Worm (Caenorhabditis elegans) whole organism, late embryonic: ENCODE results near the gene C29F7.10.
A peak's percentile ranks its signal among the peaks of the same experiment; 100 is the strongest.

Experiments used
- C08G9.2 ChIP-seq: sonication (generic microtip); optimal IDR thresholded peaks from 2 replicates; lab custom pipeline; 2016; ENCODE audit warnings: mild to moderate bottlenecking, missing genetic modification characterization, moderate library complexity, missing compliant biosample characterization
- K02D7.2 ChIP-seq: sonication (generic microtip); optimal IDR thresholded peaks from 2 replicates; lab custom pipeline; 2017; ENCODE audit warnings: mild to moderate bottlenecking, missing genetic modification characterization, missing compliant biosample characterization
- Y22D7AL.16 ChIP-seq: sonication (generic microtip); optimal IDR thresholded peaks from 2 replicates; lab custom pipeline; 2016; ENCODE audit warnings: missing genetic modification characterization, missing compliant biosample characterization
- ahr-1 ChIP-seq: sonication (generic microtip); optimal IDR thresholded peaks from 2 replicates; lab custom pipeline; 2016; ENCODE audit warnings: missing genetic modification characterization, missing compliant biosample characterization
- ceh-18 ChIP-seq: sonication (generic microtip); optimal IDR thresholded peaks from 2 replicates; lab custom pipeline; 2016; ENCODE audit warnings: missing genetic modification characterization, missing compliant biosample characterization
- ceh-19 ChIP-seq: fragments of 200-800 bp; sonication (Bioruptor generic); optimal IDR thresholded peaks from 2 replicates; lab custom pipeline; 2018; ENCODE audit warnings: mild to moderate bottlenecking, missing genetic modification characterization, missing compliant biosample characterization
- ceh-2 ChIP-seq: sonication (generic microtip); optimal IDR thresholded peaks from 2 replicates; lab custom pipeline; 2016; ENCODE audit warnings: missing genotype, missing genetic modification characterization, missing compliant biosample characterization
- ceh-31 ChIP-seq: sonication (generic microtip); optimal IDR thresholded peaks from 2 replicates; lab custom pipeline; 2016; ENCODE audit warnings: missing genetic modification characterization, missing compliant biosample characterization
- ceh-34 ChIP-seq: sonication (generic microtip); optimal IDR thresholded peaks from 2 replicates; lab custom pipeline; 2016; ENCODE audit warnings: mild to moderate bottlenecking, missing genetic modification characterization, missing compliant biosample characterization
- ceh-45 ChIP-seq: fragments of 200-800 bp; sonication (Bioruptor generic); IDR thresholded peaks from 2 replicates; pipeline ENCODE4 v1.3.6; 2022; ENCODE audit warnings: missing genetic modification reagents, missing genetic modification characterization, missing compliant biosample characterization
- ceh-48 ChIP-seq: sonication (generic microtip); optimal IDR thresholded peaks from 2 replicates; lab custom pipeline; 2016; ENCODE audit warnings: missing genetic modification characterization, inconsistent platforms, missing compliant biosample characterization
- ceh-6 ChIP-seq: fragments of 200-800 bp; sonication (Bioruptor generic); optimal IDR thresholded peaks from 2 replicates; lab custom pipeline; 2018; ENCODE audit warnings: mild to moderate bottlenecking, missing genetic modification characterization, missing compliant biosample characterization
- che-1 ChIP-seq: sonication (generic microtip); optimal IDR thresholded peaks from 2 replicates; lab custom pipeline; 2016; ENCODE audit warnings: mild to moderate bottlenecking, missing genetic modification characterization, missing compliant biosample characterization
- dve-1 ChIP-seq: sonication (generic microtip); optimal IDR thresholded peaks from 2 replicates; lab custom pipeline; 2017; ENCODE audit warnings: antibody characterized with exemption, mild to moderate bottlenecking, missing genetic modification characterization, missing compliant biosample characterization
- elt-2 ChIP-seq: sonication (generic microtip); optimal IDR thresholded peaks from 2 replicates; lab custom pipeline; 2016; ENCODE audit warnings: missing genetic modification reagents, missing genetic modification characterization, missing compliant biosample characterization
- elt-4 ChIP-seq: sonication (generic microtip); optimal IDR thresholded peaks from 2 replicates; lab custom pipeline; 2016; ENCODE audit warnings: missing genetic modification characterization, missing compliant biosample characterization
- eyg-1 ChIP-seq: sonication (generic microtip); optimal IDR thresholded peaks from 2 replicates; lab custom pipeline; 2016; ENCODE audit warnings: missing genotype, missing genetic modification characterization, missing compliant biosample characterization
- hlh-8 ChIP-seq: sonication (generic microtip); optimal IDR thresholded peaks from 2 replicates; lab custom pipeline; 2016; ENCODE audit warnings: missing genotype, missing genetic modification characterization, missing compliant biosample characterization
- lin-11 ChIP-seq: fragments of 200-800 bp; sonication (Bioruptor generic); optimal IDR thresholded peaks from 2 replicates; lab custom pipeline; 2018; ENCODE audit warnings: mild to moderate bottlenecking, missing genetic modification characterization, missing compliant biosample characterization
- nfya-1 ChIP-seq: sonication (generic microtip); optimal IDR thresholded peaks from 2 replicates; lab custom pipeline; 2017; ENCODE audit warnings: missing genetic modification characterization, mild to moderate bottlenecking, missing compliant biosample characterization, antibody characterized with exemption, moderate library complexity
- npax-4 ChIP-seq: sonication (generic microtip); optimal IDR thresholded peaks from 2 replicates; lab custom pipeline; 2016; ENCODE audit warnings: missing genetic modification characterization, missing compliant biosample characterization
- pax-1 ChIP-seq: fragments of 150-350 bp; optimal IDR thresholded peaks from 2 replicates; lab custom pipeline; 2014; ENCODE audit warnings: missing biosample characterization, missing genetic modification characterization
- pha-4 ChIP-seq: fragments of 150-350 bp; optimal IDR thresholded peaks from 2 replicates; lab custom pipeline; 2018; ENCODE audit warnings: missing biosample characterization, missing genetic modification reagents, missing genetic modification characterization
- pqm-1 ChIP-seq: sonication (generic microtip); optimal IDR thresholded peaks from 2 replicates; lab custom pipeline; 2016; ENCODE audit warnings: missing genetic modification characterization, missing compliant biosample characterization
- pros-1 ChIP-seq: fragments of 150-350 bp; optimal IDR thresholded peaks from 2 replicates; lab custom pipeline; 2014; ENCODE audit warnings: missing biosample characterization, missing genetic modification reagents, missing genetic modification characterization
- rnt-1 ChIP-seq: sonication (generic microtip); optimal IDR thresholded peaks from 2 replicates; lab custom pipeline; 2016; ENCODE audit warnings: missing genetic modification characterization, missing compliant biosample characterization
- sdc-2 ChIP-seq: sonication (generic microtip); optimal IDR thresholded peaks from 2 replicates; lab custom pipeline; 2016; ENCODE audit warnings: missing genotype, missing genetic modification characterization, missing compliant biosample characterization
- syd-9 ChIP-seq: sonication (generic microtip); optimal IDR thresholded peaks from 2 replicates; lab custom pipeline; 2016; ENCODE audit warnings: mild to moderate bottlenecking, missing genetic modification characterization, moderate library complexity, missing compliant biosample characterization
- tbx-2 ChIP-seq: sonication (generic microtip); optimal IDR thresholded peaks from 2 replicates; lab custom pipeline; 2016; ENCODE audit warnings: missing genetic modification characterization, missing compliant biosample characterization
- unc-3 ChIP-seq, 2 experiments: fragments of 200-800 bp in 1 of 2; sonication (Bioruptor generic) in 1 of 2; sonication (generic microtip) in 1 of 2; conservative IDR thresholded peaks in 1 of 2; optimal IDR thresholded peaks in 1 of 2; 2 replicates each; pipeline versions ENCODE4 v1.3.6 to Lab custom; 2016 to 2022; ENCODE audit warnings: missing compliant biosample characterization in 2 of 2, missing genetic modification characterization in 2 of 2, missing genetic modification reagents in 1 of 2
- unc-86 ChIP-seq: sonication (generic microtip); optimal IDR thresholded peaks from 2 replicates; lab custom pipeline; 2016; ENCODE audit warnings: missing genetic modification characterization, missing compliant biosample characterization

Gene C29F7.10

DNA sequence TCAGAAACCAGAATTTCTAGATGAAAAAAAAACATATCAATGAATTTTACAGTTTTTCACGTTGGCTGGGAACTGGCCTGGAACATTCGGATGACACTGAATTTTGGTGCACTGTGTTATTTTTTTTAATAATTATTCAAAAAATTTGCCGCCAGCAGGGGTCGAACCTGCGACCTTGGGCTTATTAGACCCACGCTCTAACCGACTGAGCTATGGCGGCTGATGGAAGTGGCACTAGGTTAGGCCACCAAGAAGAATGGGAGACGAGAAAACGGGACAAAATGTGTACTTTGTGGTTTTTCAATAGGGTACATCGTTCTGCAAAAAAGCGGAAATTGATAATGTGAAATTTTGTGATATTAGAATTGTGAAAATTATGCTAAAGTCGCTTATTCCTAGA is 16.3 kb downstream of the C29F7.10 start (continued):
- TF ChIP-seq ceh-2 (tag; lab: Kevin White, UChicago) (peak; percentile 21), sdc-2 (tag; lab: Kevin White, UChicago) (peak; percentile 50), lin-11 (tag; lab: Kevin White, UChicago) (peak; percentile 32), pha-4 (tag; lab: Kevin White, UChicago) (no peak), pros-1 (tag; lab: Kevin White, UChicago) (no peak), ceh-6 (GFP tag; lab: Kevin White, UChicago) (peak; percentile 46), ceh-45 (GFP tag; lab: Robert Waterston, UW) (no peak), tbx-2 (tag; lab: Kevin White, UChicago) (peak; percentile 4), syd-9 (tag; lab: Kevin White, UChicago) (no peak), ceh-31 (tag; lab: Kevin White, UChicago) (no peak), K02D7.2 (peak; percentile 53), dve-1 (tag; lab: Kevin White, UChicago) (peak; percentile 65), che-1 (tag; lab: Kevin White, UChicago) (peak; percentile 61), ceh-18 (tag; lab: Kevin White, UChicago) (peak; percentile 11), ahr-1 (tag; lab: Kevin White, UChicago) (no peak), hlh-8 (tag; lab: Kevin White, UChicago) (no peak), ceh-19 (GFP tag; lab: Kevin White, UChicago) (peak; percentile 30), ceh-34 (tag; lab: Kevin White, UChicago) (peak; percentile 26), nfya-1 (tag; lab: Kevin White, UChicago) (peak; percentile 21), pqm-1 (tag; lab: Kevin White, UChicago) (no peak)
- TF ChIP-seq, all 69 proteins: peak for 23

DNA sequence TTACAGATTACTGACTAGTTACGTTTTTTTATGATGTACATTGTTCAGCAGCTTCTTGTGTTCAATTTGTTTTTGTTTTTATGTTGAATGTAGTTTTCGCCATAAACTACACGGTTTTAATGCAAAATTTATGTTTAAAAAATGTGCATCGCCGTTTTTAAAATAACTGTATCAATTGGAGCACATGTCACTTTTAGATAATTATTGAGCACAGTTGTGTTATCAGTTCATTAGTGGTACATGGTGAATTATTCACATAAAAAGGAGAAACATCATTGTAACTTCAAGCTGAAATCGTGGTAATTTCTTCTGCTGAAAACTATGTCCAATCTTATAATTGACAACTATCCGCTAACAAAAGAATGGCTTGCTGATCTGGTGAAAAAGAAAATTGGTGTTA is 19.0 kb downstream of the C29F7.10 start:
- TF ChIP-seq Y22D7AL.16 (tag; lab: Kevin White, UChicago) (no peak), C08G9.2 (tag; lab: Kevin White, UChicago) (no peak), elt-4 (tag; lab: Kevin White, UChicago) (no peak), npax-4 (tag; lab: Kevin White, UChicago) (no peak), ceh-31 (tag; lab: Kevin White, UChicago) (no peak), pha-4 (tag; lab: Kevin White, UChicago) (no peak), unc-3 (GFP tag; conservative IDR thresholded peaks at IDR 0.05; lab: Robert Waterston, UW) (no peak), unc-3 (tag; optimal IDR thresholded peaks at IDR 0.05; lab: Kevin White, UChicago) (no peak), pqm-1 (tag; lab: Kevin White, UChicago) (no peak), ceh-48 (no peak)

DNA sequence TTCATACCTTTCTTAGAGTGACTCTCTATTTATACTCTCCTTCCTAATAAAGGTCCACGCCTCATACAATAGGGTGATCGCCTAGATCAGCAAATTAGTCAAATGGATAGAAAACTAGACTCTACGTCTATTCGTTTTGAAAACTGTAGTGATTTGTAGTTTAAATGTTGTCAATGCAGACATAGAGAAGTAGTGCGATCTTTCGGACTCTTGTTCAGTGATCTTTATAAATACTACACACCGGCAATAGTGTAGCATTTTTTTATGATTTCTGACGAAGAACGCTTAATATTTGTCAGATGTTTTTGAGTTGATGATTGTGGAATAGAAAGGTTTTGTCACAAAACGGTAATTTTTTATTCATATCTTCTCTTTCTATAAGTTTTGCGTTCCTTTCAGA is 20.0 kb downstream of the C29F7.10 start:
- TF ChIP-seq pax-1 (tag; lab: Kevin White, UChicago) (no peak), nfya-1 (tag; lab: Kevin White, UChicago) (no peak), unc-3 (GFP tag; conservative IDR thresholded peaks at IDR 0.05; lab: Robert Waterston, UW) (no peak), unc-3 (tag; optimal IDR thresholded peaks at IDR 0.05; lab: Kevin White, UChicago) (no peak), unc-86 (tag; lab: Kevin White, UChicago) (no peak)

DNA sequence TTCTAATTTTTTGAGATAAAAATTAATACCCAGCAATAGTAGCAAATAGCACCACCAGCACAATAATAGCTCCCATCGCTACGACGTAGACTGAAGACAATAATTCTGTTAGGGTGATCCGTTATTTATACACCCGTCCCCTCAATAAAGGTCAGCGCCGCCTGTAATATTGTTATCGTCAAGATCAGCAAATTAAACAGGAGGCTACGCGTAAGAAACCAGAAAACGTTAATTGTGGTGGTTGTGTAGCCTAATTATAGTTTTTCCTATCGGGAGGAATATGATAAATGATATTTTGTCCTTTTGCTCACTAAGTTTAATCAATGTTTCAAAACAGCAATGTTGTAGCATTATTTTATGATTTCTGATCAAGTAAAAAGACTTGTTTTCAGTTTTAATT is 21.7 kb downstream of the C29F7.10 start, which contains the start of the genes cyp-13B1 and C29F7.1:
cyp-13B1 (minus strand) TSS at position 101 of the 400 bp plus-strand sequence.
C29F7.1 (plus strand) TSS at position 394 of the 400 bp plus-strand sequence.
- no peak for TF ChIP-seq eyg-1 (tag; lab: Kevin White, UChicago)
- TF ChIP-seq rnt-1 (tag; lab: Kevin White, UChicago) = peak; percentile 15

DNA sequence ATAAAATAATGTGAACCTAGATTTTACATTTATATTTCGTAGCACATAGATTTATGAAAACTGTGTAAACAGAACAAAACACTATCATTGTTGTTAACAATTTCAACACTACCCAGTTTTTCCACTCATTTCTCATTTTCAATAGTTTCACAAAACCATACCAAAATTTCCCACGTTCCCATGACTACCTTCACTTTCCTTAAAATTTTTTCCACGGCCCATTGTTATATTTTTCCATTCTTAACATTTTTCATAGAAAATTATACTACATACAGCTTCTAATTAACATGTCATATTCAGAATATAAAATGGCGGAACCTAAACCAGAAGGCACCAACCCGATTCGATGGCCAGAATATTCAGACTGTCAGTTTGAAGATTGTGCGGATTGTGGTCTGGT is 29.5 kb downstream of the C29F7.10 start, which contains the start of gene F02C12.1:
F02C12.1 (plus strand) TSS at position 301 of the 400 bp plus-strand sequence.
- TF ChIP-seq elt-2 (tag; lab: Kevin White, UChicago) (no peak), ceh-2 (tag; lab: Kevin White, UChicago) (no peak)
